Fruit fly (Drosophila melanogaster): ENCODE results near the gene CG13627.

Gene CG13627

DNA sequence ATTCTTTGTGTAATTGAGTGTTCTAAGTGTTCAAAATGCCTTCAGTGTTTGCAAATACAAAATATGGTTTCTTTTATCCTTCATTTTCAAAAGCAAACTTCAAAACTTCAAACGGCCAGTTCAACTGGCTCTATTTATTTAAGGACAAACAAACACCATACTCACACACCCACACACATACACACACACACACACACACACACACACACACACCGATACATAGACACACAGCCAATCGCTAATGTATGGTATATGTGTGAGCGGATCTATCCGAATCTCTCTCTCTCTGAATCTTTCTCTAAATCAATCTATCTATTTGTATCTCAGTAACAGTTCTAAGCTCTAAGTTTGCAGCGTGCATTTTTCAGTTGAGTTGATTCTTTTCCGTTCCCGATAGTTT lies 19.7 kb upstream of the CG13627 start:
- TF ChIP-seq Eip78C (GFP tag) = no peak

DNA sequence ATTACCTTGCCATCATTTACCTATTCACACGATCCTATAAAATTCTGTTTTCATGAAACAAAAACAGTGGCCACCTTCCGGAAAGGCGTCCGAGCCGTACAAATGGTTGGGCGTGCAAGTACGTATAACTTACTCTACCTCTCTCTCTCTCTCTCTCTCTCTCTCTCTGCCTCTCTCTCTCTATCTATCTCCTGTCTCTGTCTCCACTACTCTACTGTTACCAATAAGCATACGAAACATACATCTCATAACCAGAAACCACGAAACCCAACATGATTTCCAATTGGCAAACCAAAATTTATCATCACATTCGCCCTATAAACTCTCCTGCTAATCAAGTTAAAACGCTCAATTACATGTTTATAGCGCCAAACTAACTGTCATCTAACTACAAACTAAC lies 13.3 kb upstream of the CG13627 start:
- no peak for TF ChIP-seq achi (GFP tag; optimal IDR thresholded peaks at IDR 0.05)
- no peak for TF ChIP-seq ss (GFP tag; optimal IDR thresholded peaks at IDR 0.05)
- no peak for TF ChIP-seq Eip93F (GFP tag; optimal IDR thresholded peaks at IDR 0.05)
- no peak for TF ChIP-seq fd85E (GFP tag; optimal IDR thresholded peaks at IDR 0.05)
- TF ChIP-seq Eip75B (GFP tag; optimal IDR thresholded peaks at IDR 0.05) = no peak
- no peak for TF ChIP-seq vri (GFP tag; optimal IDR thresholded peaks at IDR 0.05)
- no peak for TF ChIP-seq CG10669 (GFP tag; optimal IDR thresholded peaks at IDR 0.05)
- TF ChIP-seq CG10631 (GFP tag; optimal IDR thresholded peaks at IDR 0.05) = no peak
- TF ChIP-seq CG32006 (GFP tag; optimal IDR thresholded peaks at IDR 0.05) = no peak
- no peak for TF ChIP-seq cyc (GFP tag; optimal IDR thresholded peaks at IDR 0.05)
- no peak for TF ChIP-seq CG8119 (GFP tag; IDR thresholded peaks at IDR 0.05)
- no peak for TF ChIP-seq Hr39 (GFP tag; optimal IDR thresholded peaks at IDR 0.05)
- no peak for TF ChIP-seq fd59A (GFP tag; optimal IDR thresholded peaks at IDR 0.05)

DNA sequence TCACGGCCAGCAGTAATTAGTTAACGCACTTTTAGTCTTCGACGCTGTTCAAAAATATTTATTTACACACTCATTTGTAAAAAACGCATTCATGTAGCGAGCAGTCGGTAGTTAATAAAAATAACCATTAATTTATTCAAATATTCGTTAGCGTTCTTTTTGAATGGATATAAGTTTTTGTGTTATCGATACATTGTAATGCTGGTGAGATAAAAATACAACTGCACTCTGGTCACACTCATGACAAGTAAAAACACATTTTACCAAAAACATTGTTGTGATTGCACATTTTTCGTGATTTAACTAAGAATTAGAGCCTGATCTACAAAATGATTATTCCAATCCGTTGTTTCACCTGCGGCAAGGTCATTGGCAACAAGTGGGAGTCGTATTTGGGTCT lies 4.7 kb downstream of the CG13627 start, which contains the start of gene Polr2L:
TSS of gene Polr2L (plus strand) at position 223 of the 400 bp plus-strand sequence.
- TF ChIP-seq Hr39 (GFP tag; optimal IDR thresholded peaks at IDR 0.05) = no peak
- TF ChIP-seq dsx (GFP tag; optimal IDR thresholded peaks at IDR 0.05; ENCODE audit: poor library complexity, severe bottlenecking) = peak; percentile 74
- TF ChIP-seq CG15336 (GFP tag; IDR thresholded peaks at IDR 0.05) = no peak

DNA sequence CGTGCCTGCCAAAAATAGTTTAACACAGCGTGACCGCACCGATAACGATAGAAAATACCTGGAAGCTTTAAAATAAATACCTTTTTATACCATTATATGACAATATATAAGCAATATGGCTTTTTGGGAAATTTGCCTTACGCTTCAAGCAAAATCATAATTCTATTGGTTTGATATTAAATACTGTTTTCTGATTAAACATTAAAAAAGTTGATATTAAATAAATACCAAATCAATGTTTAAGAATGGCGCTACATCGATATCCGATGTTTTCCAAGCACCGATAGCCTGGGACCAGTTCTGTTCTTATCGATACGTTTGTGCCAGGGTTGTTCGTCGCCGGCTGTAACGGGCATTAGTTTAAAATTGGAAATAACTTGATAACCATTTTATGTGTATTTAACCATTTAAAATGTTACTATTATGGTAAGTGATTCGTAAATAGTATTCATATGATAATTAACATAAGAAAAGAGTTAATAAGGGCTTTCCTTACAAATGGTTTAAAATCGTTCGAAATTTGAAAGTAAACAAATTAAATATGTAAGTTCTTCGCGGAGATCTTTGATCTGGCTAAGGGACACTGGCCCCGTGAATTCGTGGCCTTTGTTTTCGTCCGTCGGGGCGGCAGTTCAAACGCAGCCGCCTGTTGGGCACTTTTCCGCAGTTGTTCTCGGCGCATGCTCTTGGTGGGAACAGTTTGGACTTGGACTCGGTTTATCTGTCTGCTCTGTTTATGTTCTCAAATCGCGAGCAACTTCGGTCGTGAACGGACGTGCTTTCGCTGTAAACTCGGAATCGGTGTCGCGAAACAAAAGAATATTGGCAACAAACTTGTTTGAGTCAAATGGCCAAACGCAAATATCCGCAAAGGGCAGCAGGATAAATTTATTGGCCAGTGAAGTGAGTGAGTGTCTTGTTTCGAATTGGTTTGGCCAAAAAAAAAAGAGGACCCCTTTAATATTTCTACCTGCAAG lies 7.0 kb downstream of the CG13627 start, which contains the start of the genes CG13630 and tok:
TSS of gene CG13630 (minus strand) at position 51 of the 977 bp plus-strand sequence.
TSS of gene tok (plus strand) at position 384 of the 977 bp plus-strand sequence.
- TF ChIP-seq CG6276 (GFP tag; optimal IDR thresholded peaks at IDR 0.05) (peak; percentile 12), CG9139 (GFP tag; optimal IDR thresholded peaks at IDR 0.05) (peak; percentile 22), Eip78C (GFP tag) (peak; percentile 73), CG6854 (GFP tag; optimal IDR thresholded peaks at IDR 0.05) (peak; percentile 24), Eip93F (GFP tag; optimal IDR thresholded peaks at IDR 0.05) (no peak), Sox102F (GFP tag; optimal IDR thresholded peaks at IDR 0.05) (peak; percentile 43), svp (GFP tag) (peak; percentile 95), ss (GFP tag; optimal IDR thresholded peaks at IDR 0.05) (peak in 1 of 2 experiments; percentile 8), esn (GFP tag; optimal IDR thresholded peaks at IDR 0.05) (no peak), dsx (GFP tag; optimal IDR thresholded peaks at IDR 0.05; ENCODE audit: poor library complexity, severe bottlenecking) (peak; percentile 86)

DNA sequence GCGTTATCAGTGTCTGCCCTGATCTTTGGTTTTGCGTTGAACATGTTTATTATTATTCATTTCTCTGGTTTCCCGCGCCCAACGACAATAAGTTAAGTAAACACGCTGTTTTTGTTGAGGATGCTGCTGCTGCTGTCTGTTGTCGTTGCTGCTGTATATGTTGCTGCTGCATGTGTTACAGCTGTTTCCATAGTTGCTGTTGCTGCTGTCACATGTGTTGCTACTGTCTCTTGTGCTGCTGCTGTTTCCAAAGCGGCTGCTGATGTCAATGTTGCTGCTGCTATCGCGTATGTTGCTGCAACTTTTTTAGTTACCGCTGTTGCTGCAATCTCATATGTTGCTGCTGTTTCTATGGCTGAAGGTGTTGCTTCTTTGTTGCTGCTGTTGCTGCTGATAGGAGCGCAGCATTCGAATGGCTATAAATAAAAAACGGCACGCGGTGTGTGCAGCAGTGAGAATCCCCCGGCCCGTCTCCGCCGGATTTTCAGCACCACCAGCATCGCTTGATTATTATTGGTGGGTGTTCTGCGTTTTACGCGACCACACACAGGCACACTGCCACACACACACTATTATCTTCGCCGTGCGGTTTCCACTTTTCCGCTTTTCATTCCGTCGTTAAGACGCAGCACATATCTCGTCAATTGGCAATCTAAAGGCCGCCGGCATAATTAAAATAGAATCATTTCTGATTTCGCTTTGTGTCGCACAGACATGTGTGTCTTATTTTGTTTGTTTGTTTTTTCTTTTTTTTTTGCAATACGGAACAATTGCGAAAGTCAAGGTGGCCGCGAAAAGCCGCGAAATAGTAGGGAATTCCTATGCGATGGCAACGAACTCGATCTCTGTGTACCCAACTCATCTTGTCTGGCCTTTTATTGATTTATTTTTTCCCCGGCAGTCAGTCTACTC lies 8.1 kb downstream of the CG13627 start:
- TF ChIP-seq eg (GFP tag; IDR thresholded peaks at IDR 0.05) (peak; percentile 43; the same call in 1 of the 3 replicates), CG6163 (GFP tag; IDR thresholded peaks at IDR 0.05) (peak; percentile 76), fd59A (GFP tag; optimal IDR thresholded peaks at IDR 0.05) (no peak), dsx (GFP tag; optimal IDR thresholded peaks at IDR 0.05; ENCODE audit: poor library complexity, severe bottlenecking) (peak; percentile 32), CG10669 (GFP tag; optimal IDR thresholded peaks at IDR 0.05) (no peak), CG6808 (GFP tag; optimal IDR thresholded peaks at IDR 0.05) (peak; percentile 6), vri (GFP tag; optimal IDR thresholded peaks at IDR 0.05) (no peak), Ets21C (GFP tag; optimal IDR thresholded peaks at IDR 0.05) (no peak), Eip78C (GFP tag) (peak; percentile 3), achi (GFP tag; optimal IDR thresholded peaks at IDR 0.05) (peak; percentile 23), CG3032 (tag; optimal IDR thresholded peaks at IDR 0.05) (no peak), CG11294 (GFP tag; IDR thresholded peaks at IDR 0.05) (no peak), fd85E (GFP tag; optimal IDR thresholded peaks at IDR 0.05) (no peak), salr (GFP tag; optimal IDR thresholded peaks at IDR 0.05) (peak in 1 of 2 experiments; percentile 36), CG8632 (GFP tag; optimal IDR thresholded peaks at IDR 0.05) (no peak), svp (GFP tag) (peak; percentile 68), CG32006 (GFP tag; optimal IDR thresholded peaks at IDR 0.05) (no peak), ss (GFP tag; optimal IDR thresholded peaks at IDR 0.05) (no peak), Sox14 (GFP tag; optimal IDR thresholded peaks at IDR 0.05) (no peak), lz (GFP tag; optimal IDR thresholded peaks at IDR 0.05) (no peak), CG3919 (GFP tag; optimal IDR thresholded peaks at IDR 0.05) (peak; percentile 79)

All from whole organism, prepupa.